Fruit fly (Drosophila melanogaster) whole organism, prepupa: Measurements from ENCODE around the gene Gga.

Source experiments
- CG10631 ChIP-seq: fragments of 200-800 bp; sonication (Bioruptor generic); optimal IDR thresholded peaks from 2 replicates; lab custom pipeline; 2016; ENCODE audit warnings: missing biosample characterization, missing genetic modification characterization
- CG11294 ChIP-seq: fragments of 200-800 bp; sonication (Bioruptor generic); IDR thresholded peaks from 2 replicates; pipeline ENCODE4 v1.3.6; 2022; ENCODE audit warnings: missing biosample characterization, missing genetic modification characterization
- CG11762 ChIP-seq: fragments of 200-800 bp; sonication (Bioruptor generic); optimal IDR thresholded peaks from 3 replicates; lab custom pipeline; 2016; ENCODE audit warnings: missing biosample characterization, missing genetic modification characterization; ENCODE audit not compliant: insufficient read depth
- CG11902 ChIP-seq: fragments of 200-800 bp; sonication (Bioruptor generic); optimal IDR thresholded peaks from 3 replicates; lab custom pipeline; 2016; ENCODE audit warnings: missing biosample characterization, missing genetic modification characterization
- CG15336 ChIP-seq: fragments of 200-800 bp; sonication (Bioruptor generic); IDR thresholded peaks from 2 replicates; pipeline ENCODE4 v1.3.6; 2022; ENCODE audit warnings: missing biosample characterization, missing genetic modification characterization
- CG1621 ChIP-seq: fragments of 200-800 bp; sonication (Bioruptor generic); optimal IDR thresholded peaks from 3 replicates; lab custom pipeline; 2018; ENCODE audit warnings: missing biosample characterization, mild to moderate bottlenecking, missing genetic modification characterization
- CG3032 ChIP-seq: fragments of 200-800 bp; optimal IDR thresholded peaks from 2 replicates; lab custom pipeline; 2019; ENCODE audit warnings: missing biosample characterization, mild to moderate bottlenecking, missing genetic modification characterization, moderate library complexity
- CG31627 ChIP-seq: fragments of 200-800 bp; sonication (Bioruptor generic); optimal IDR thresholded peaks from 3 replicates; lab custom pipeline; 2016; ENCODE audit warnings: missing biosample characterization, missing genetic modification characterization
- CG32006 ChIP-seq: fragments of 200-800 bp; sonication (Bioruptor generic); optimal IDR thresholded peaks from 3 replicates; lab custom pipeline; 2017; ENCODE audit warnings: missing biosample characterization, mild to moderate bottlenecking, missing genetic modification characterization
- CG34406 ChIP-seq: fragments of 200-800 bp; sonication (Bioruptor generic); optimal IDR thresholded peaks from 3 replicates; lab custom pipeline; 2016; ENCODE audit warnings: missing biosample characterization, missing genetic modification characterization
- CG6163 ChIP-seq: fragments of 200-800 bp; sonication (Bioruptor generic); IDR thresholded peaks from 3 replicates; pipeline ENCODE4 v1.3.6; 2022; ENCODE audit warnings: missing biosample characterization, missing genetic modification characterization
- CG6276 ChIP-seq: fragments of 200-800 bp; sonication (Bioruptor generic); optimal IDR thresholded peaks from 2 replicates; lab custom pipeline; 2017; ENCODE audit warnings: missing biosample characterization, mild to moderate bottlenecking, missing genetic modification characterization
- CG6792 ChIP-seq: fragments of 200-800 bp; sonication (Bioruptor generic); optimal IDR thresholded peaks from 3 replicates; lab custom pipeline; 2016; ENCODE audit warnings: missing biosample characterization, missing genetic modification characterization
- CG6808 ChIP-seq: fragments of 200-800 bp; sonication (Bioruptor generic); optimal IDR thresholded peaks from 3 replicates; lab custom pipeline; 2017; ENCODE audit warnings: missing biosample characterization, missing genetic modification characterization, mild to moderate bottlenecking, moderate library complexity, missing genetic modification reagents
- CG6854 ChIP-seq: fragments of 200-800 bp; sonication (Bioruptor generic); optimal IDR thresholded peaks from 2 replicates; lab custom pipeline; 2017; ENCODE audit warnings: missing biosample characterization, mild to moderate bottlenecking, missing genetic modification characterization
- CG7368 ChIP-seq: fragments of 200-800 bp; sonication (Bioruptor generic); optimal IDR thresholded peaks from 3 replicates; lab custom pipeline; 2016; ENCODE audit warnings: missing biosample characterization, missing genetic modification characterization
- CG8119 ChIP-seq: fragments of 200-800 bp; sonication (Bioruptor generic); IDR thresholded peaks from 3 replicates; pipeline ENCODE4 v1.3.6; 2022; ENCODE audit warnings: missing biosample characterization, missing genetic modification characterization
- CG8319 ChIP-seq: fragments of 200-800 bp; sonication (Bioruptor generic); optimal IDR thresholded peaks from 3 replicates; lab custom pipeline; 2016; ENCODE audit warnings: missing biosample characterization, missing genetic modification characterization
- Ets21C ChIP-seq: fragments of 200-800 bp; sonication (Bioruptor generic); optimal IDR thresholded peaks from 3 replicates; lab custom pipeline; 2016; ENCODE audit warnings: missing biosample characterization, missing genetic modification characterization
- Ets96B ChIP-seq: fragments of 200-800 bp; optimal IDR thresholded peaks from 2 replicates; lab custom pipeline; 2019; ENCODE audit warnings: missing biosample characterization, mild to moderate bottlenecking, missing genetic modification characterization, moderate library complexity
- Hr38 ChIP-seq: sonication (Bioruptor generic); optimal IDR thresholded peaks from 2 replicates; lab custom pipeline; 2016; ENCODE audit warnings: missing biosample characterization, missing genetic modification characterization
- Hr39 ChIP-seq: fragments of 200-800 bp; sonication (Bioruptor generic); optimal IDR thresholded peaks from 2 replicates; lab custom pipeline; 2016; ENCODE audit warnings: missing biosample characterization, missing genetic modification characterization
- Met ChIP-seq: fragments of 200-800 bp; sonication (Bioruptor generic); optimal IDR thresholded peaks from 3 replicates; lab custom pipeline; 2016; ENCODE audit warnings: missing biosample characterization, missing genetic modification characterization
- OdsH ChIP-seq: fragments of 200-800 bp; sonication (Bioruptor generic); optimal IDR thresholded peaks from 3 replicates; lab custom pipeline; 2016; ENCODE audit warnings: missing biosample characterization, missing genetic modification characterization
- Smox ChIP-seq: fragments of 200-800 bp; sonication (Bioruptor generic); optimal IDR thresholded peaks from 3 replicates; lab custom pipeline; 2016; ENCODE audit warnings: missing biosample characterization, missing genetic modification characterization
- Sox102F ChIP-seq: fragments of 200-800 bp; sonication (Bioruptor generic); optimal IDR thresholded peaks from 2 replicates; lab custom pipeline; 2016; ENCODE audit warnings: missing biosample characterization, mild to moderate bottlenecking, missing genetic modification characterization
- Sox15 ChIP-seq: fragments of 200-800 bp; sonication (Bioruptor generic); optimal IDR thresholded peaks from 3 replicates; lab custom pipeline; 2016; ENCODE audit warnings: missing biosample characterization, missing genetic modification characterization
- achi ChIP-seq: fragments of 200-800 bp; sonication (Bioruptor generic); optimal IDR thresholded peaks from 3 replicates; lab custom pipeline; 2016; ENCODE audit warnings: missing biosample characterization, missing genetic modification characterization
- acj6 ChIP-seq: fragments of 200-800 bp; sonication (Bioruptor generic); optimal IDR thresholded peaks from 3 replicates; lab custom pipeline; 2016; ENCODE audit warnings: missing biosample characterization, missing genetic modification characterization
- cyc ChIP-seq: fragments of 200-800 bp; sonication (Bioruptor generic); optimal IDR thresholded peaks from 3 replicates; lab custom pipeline; 2016; ENCODE audit warnings: missing biosample characterization, missing genetic modification characterization
- dac ChIP-seq: fragments of 200-800 bp; sonication (Bioruptor generic); optimal IDR thresholded peaks from 2 replicates; lab custom pipeline; 2017; ENCODE audit warnings: missing biosample characterization, mild to moderate bottlenecking, missing genetic modification characterization
- dsx ChIP-seq: fragments of 200-800 bp; optimal IDR thresholded peaks from 3 replicates; lab custom pipeline; 2019; ENCODE audit warnings: missing biosample characterization, mild to moderate bottlenecking, missing genetic modification characterization, moderate library complexity; ENCODE audit not compliant: poor library complexity, severe bottlenecking
- eg ChIP-seq: fragments of 200-800 bp; sonication (Bioruptor generic); IDR thresholded peaks from 3 replicates; pipeline ENCODE4 v1.3.6; 2022; ENCODE audit warnings: missing biosample characterization, missing genetic modification characterization
- esn ChIP-seq: fragments of 200-800 bp; sonication (Bioruptor generic); optimal IDR thresholded peaks from 2 replicates; lab custom pipeline; 2016; ENCODE audit warnings: missing biosample characterization, mild to moderate bottlenecking, missing genetic modification characterization, moderate library complexity
- fkh ChIP-seq: fragments of 200-800 bp; sonication (Bioruptor generic); optimal IDR thresholded peaks from 3 replicates; lab custom pipeline; 2017; ENCODE audit warnings: missing biosample characterization, mild to moderate bottlenecking, missing genetic modification characterization, moderate library complexity
- net ChIP-seq: fragments of 200-800 bp; sonication (Bioruptor generic); optimal IDR thresholded peaks from 3 replicates; lab custom pipeline; 2016; ENCODE audit warnings: missing biosample characterization, missing genetic modification characterization
- pdm3 ChIP-seq: fragments of 200-800 bp; sonication (Bioruptor generic); optimal IDR thresholded peaks from 3 replicates; lab custom pipeline; 2016; ENCODE audit warnings: missing biosample characterization, missing genetic modification characterization
- svp ChIP-seq: fragments of 200-800 bp; sonication (Bioruptor generic); peaks from one replicate; lab custom pipeline; 2016; ENCODE audit warnings: missing biosample characterization, missing genetic modification characterization
- topi ChIP-seq: fragments of 200-800 bp; sonication (Bioruptor generic); optimal IDR thresholded peaks from 3 replicates; lab custom pipeline; 2016; ENCODE audit warnings: missing biosample characterization, missing genetic modification characterization

Gga gene

DNA sequence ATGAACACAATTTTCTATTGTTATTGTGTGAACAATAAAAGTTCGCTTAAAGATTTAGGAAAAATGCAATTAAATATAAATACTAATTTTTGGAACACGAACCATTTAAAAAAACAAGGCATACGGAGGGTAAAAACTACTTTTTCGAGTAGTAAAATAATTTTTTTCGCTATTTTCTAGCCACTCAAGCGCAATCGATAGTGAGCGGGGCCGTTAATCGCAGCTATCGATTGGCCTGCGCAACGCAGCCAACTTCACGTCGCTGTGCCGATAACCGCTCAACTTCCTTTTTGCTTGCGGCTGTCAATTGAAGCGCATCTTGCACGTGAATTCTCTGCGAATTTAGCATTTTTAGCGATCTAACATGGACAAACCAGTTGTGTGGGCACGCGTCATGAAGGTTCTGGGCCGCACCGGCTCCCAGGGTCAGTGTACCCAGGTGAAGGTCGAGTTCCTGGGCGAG, 46.5 kb upstream of the Gga start, which contains the start of gene RpS28b (continued):
- TF ChIP-seq OdsH (peak; percentile 74), dac (GFP tag; lab: Kevin White, UChicago) (peak; percentile 61), esn (GFP tag; lab: Kevin White, UChicago) (peak; percentile 87), acj6 (peak; percentile 69), CG6854 (GFP tag; lab: Kevin White, UChicago) (peak; percentile 96), Ets96B (tag; lab: Kevin White, UChicago) (no peak), CG6792 (GFP tag; lab: Kevin White, UChicago) (peak; percentile 63), CG10631 (GFP tag; lab: Kevin White, UChicago) (peak; percentile 54), CG8319 (peak; percentile 74), CG6808 (GFP tag; lab: Kevin White, UChicago) (peak; percentile 75), CG1621 (tag; lab: Kevin White, UChicago) (peak; percentile 67), net (GFP tag; lab: Kevin White, UChicago) (peak; percentile 80), CG32006 (GFP tag; lab: Kevin White, UChicago) (peak; percentile 47), CG3032 (tag; lab: Kevin White, UChicago) (peak; percentile 56), dsx (GFP tag; lab: Kevin White, UChicago) (peak; percentile 47), CG11294 (GFP tag; lab: Robert Waterston, UW) (peak; percentile 59), cyc (GFP tag; lab: Kevin White, UChicago) (peak; percentile 86), topi (GFP tag; lab: Kevin White, UChicago) (peak; percentile 89), fkh (GFP tag; lab: Kevin White, UChicago) (no peak), Sox15 (GFP tag; lab: Kevin White, UChicago) (peak; percentile 23), achi (GFP tag; lab: Kevin White, UChicago) (peak; percentile 49), CG31627 (GFP tag; lab: Kevin White, UChicago) (peak; percentile 82), CG15336 (peak; percentile 41; the same call in 1 of the 2 replicates), CG6163 (GFP tag; lab: Robert Waterston, UW) (peak; percentile 92)

- TF ChIP-seq net (GFP tag; lab: Kevin White, UChicago) = no peak
- TF ChIP-seq CG31627 (GFP tag; lab: Kevin White, UChicago) = no peak
- TF ChIP-seq CG11902 (GFP tag; lab: Kevin White, UChicago) = no peak
- no peak for TF ChIP-seq Smox (GFP tag; lab: Kevin White, UChicago)
- TF ChIP-seq Sox102F (GFP tag; lab: Kevin White, UChicago) = no peak
- TF ChIP-seq dac (GFP tag; lab: Kevin White, UChicago) = no peak
- no peak for TF ChIP-seq Ets21C (GFP tag; lab: Kevin White, UChicago)
- TF ChIP-seq CG7368 = no peak
- no peak for TF ChIP-seq acj6
- no peak for TF ChIP-seq svp
- no peak for TF ChIP-seq CG34406 (GFP tag; lab: Kevin White, UChicago)
- no peak for TF ChIP-seq CG8319
- no peak for TF ChIP-seq pdm3 (GFP tag; lab: Kevin White, UChicago)
- TF ChIP-seq CG6854 (GFP tag; lab: Kevin White, UChicago) = no peak
- no peak for TF ChIP-seq Hr38 (GFP tag; lab: Kevin White, UChicago)
- TF ChIP-seq CG11294 (GFP tag; lab: Robert Waterston, UW) = no peak
- no peak for TF ChIP-seq Hr39
- TF ChIP-seq eg (GFP tag; lab: Robert Waterston, UW) = no peak
- TF ChIP-seq CG10631 (GFP tag; lab: Kevin White, UChicago) = no peak
These were observed 44.4 kb upstream of the Gga start, which contains the start of gene CG15317 for dm6 chrX:9556397-9556796. Gene CG15317, minus strand, starts transcription at chrX:9556544.

dm6 chrX:9571208-9571607, 29.6 kb upstream of the Gga start, which contains the start of gene Cubn:
Gene Cubn, minus strand, starts transcription at chrX:9571308.
- TF ChIP-seq CG6276 = no peak
- no peak for TF ChIP-seq Met
- no peak for TF ChIP-seq CG7368
- TF ChIP-seq achi (GFP tag; lab: Kevin White, UChicago) = no peak
- no peak for TF ChIP-seq CG11762
- no peak for TF ChIP-seq CG8119 (GFP tag; lab: Robert Waterston, UW)
